Fruit fly (Drosophila melanogaster) whole organism, pupa: ENCODE measurements around the gene CG14089.
A peak's percentile ranks its signal among the peaks of the same experiment; 100 is the strongest.

Source experiments
- CG10348 ChIP-seq: fragments of 200-800 bp; sonication (Bioruptor generic); IDR thresholded peaks from 2 replicates; pipeline ENCODE4 v1.3.6; 2022; ENCODE audit warnings: missing biosample characterization, missing genetic modification characterization
- CG12605 ChIP-seq: fragments of 200-800 bp; sonication (Bioruptor generic); IDR thresholded peaks from 2 replicates; pipeline ENCODE4 v1.3.6; 2022; ENCODE audit warnings: missing biosample characterization, missing genetic modification characterization
- CG13204 ChIP-seq: fragments of 200-800 bp; sonication (Bioruptor generic); optimal IDR thresholded peaks from 2 replicates; lab custom pipeline; 2018; ENCODE audit warnings: missing biosample characterization, mild to moderate bottlenecking, missing genetic modification characterization, moderate library complexity
- CG14655 ChIP-seq: fragments of 200-800 bp; sonication (Bioruptor generic); optimal IDR thresholded peaks from 3 replicates; lab custom pipeline; 2017; ENCODE audit warnings: mild to moderate bottlenecking, missing biosample characterization, missing genetic modification reagents, missing genetic modification characterization
- CG15710 ChIP-seq: fragments of 200-800 bp; sonication (Bioruptor generic); optimal IDR thresholded peaks from 2 replicates; lab custom pipeline; 2018; ENCODE audit warnings: missing biosample characterization, mild to moderate bottlenecking, missing genetic modification characterization, moderate library complexity
- CG17806 ChIP-seq: fragments of 200-800 bp; sonication (Bioruptor generic); optimal IDR thresholded peaks from 2 replicates; lab custom pipeline; 2018; ENCODE audit warnings: missing biosample characterization, mild to moderate bottlenecking, missing genetic modification characterization, moderate library complexity
- CG32121 ChIP-seq: fragments of 200-800 bp; sonication (Bioruptor generic); IDR thresholded peaks from 2 replicates; pipeline ENCODE4 v1.3.6; 2022; ENCODE audit warnings: missing biosample characterization, missing genetic modification characterization
- CG34367 ChIP-seq: fragments of 200-800 bp; sonication (Bioruptor generic); optimal IDR thresholded peaks from 2 replicates; lab custom pipeline; 2018; ENCODE audit warnings: missing biosample characterization, mild to moderate bottlenecking, missing genetic modification characterization
- CG4496 ChIP-seq: fragments of 200-800 bp; sonication (Bioruptor generic); IDR thresholded peaks from 3 replicates; pipeline ENCODE4 v1.3.6; 2022; ENCODE audit warnings: missing biosample characterization, missing genetic modification characterization
- CG8159 ChIP-seq: fragments of 200-800 bp; sonication (Bioruptor generic); optimal IDR thresholded peaks from 3 replicates; lab custom pipeline; 2018; ENCODE audit warnings: missing biosample characterization, mild to moderate bottlenecking, missing genetic modification characterization, moderate library complexity
- CG8301 ChIP-seq: fragments of 200-800 bp; sonication (Bioruptor generic); optimal IDR thresholded peaks from 2 replicates; lab custom pipeline; 2018; ENCODE audit warnings: missing biosample characterization, mild to moderate bottlenecking, missing genetic modification characterization
- CG9948 ChIP-seq: fragments of 200-800 bp; sonication (Bioruptor generic); optimal IDR thresholded peaks from 2 replicates; lab custom pipeline; 2018; ENCODE audit warnings: missing biosample characterization, mild to moderate bottlenecking, missing genetic modification characterization, moderate library complexity
- D1 ChIP-seq: fragments of 200-800 bp; sonication (Bioruptor generic); optimal IDR thresholded peaks from 2 replicates; lab custom pipeline; 2018; ENCODE audit warnings: missing biosample characterization, mild to moderate bottlenecking, missing genetic modification characterization, moderate library complexity
- EcR ChIP-seq: fragments of 200-800 bp; sonication (Bioruptor generic); optimal IDR thresholded peaks from 3 replicates; lab custom pipeline; 2019; ENCODE audit warnings: missing biosample characterization, missing genetic modification characterization, mild to moderate bottlenecking, moderate library complexity, missing genetic modification reagents
- Ets98B ChIP-seq: fragments of 200-800 bp; sonication (Bioruptor generic); IDR thresholded peaks from 2 replicates; pipeline ENCODE4 v1.3.6; 2022; ENCODE audit warnings: missing biosample characterization, missing genetic modification characterization
- Pif1A ChIP-seq: fragments of 200-800 bp; sonication (Bioruptor generic); optimal IDR thresholded peaks from 3 replicates; lab custom pipeline; 2016; ENCODE audit warnings: missing biosample characterization, missing genetic modification characterization
- Pif1B ChIP-seq: fragments of 200-800 bp; sonication (Bioruptor generic); optimal IDR thresholded peaks from 3 replicates; lab custom pipeline; 2016; ENCODE audit warnings: missing biosample characterization, missing genetic modification characterization
- Snoo ChIP-seq: fragments of 200-800 bp; sonication (Bioruptor generic); optimal IDR thresholded peaks from 3 replicates; lab custom pipeline; 2017; ENCODE audit warnings: missing biosample characterization, mild to moderate bottlenecking, missing genetic modification characterization, inconsistent platforms
- fd96Ca ChIP-seq: fragments of 200-800 bp; sonication (Bioruptor generic); IDR thresholded peaks from 3 replicates; pipeline ENCODE4 v1.3.6; 2022; ENCODE audit warnings: missing biosample characterization, missing genetic modification characterization
- gl ChIP-seq: fragments of 200-800 bp; sonication (Bioruptor generic); optimal IDR thresholded peaks from 2 replicates; lab custom pipeline; 2018; ENCODE audit warnings: missing biosample characterization, mild to moderate bottlenecking, missing genetic modification characterization
- rn ChIP-seq: fragments of 200-800 bp; sonication (Bioruptor generic); IDR thresholded peaks from 2 replicates; pipeline ENCODE4 v1.3.6; 2022; ENCODE audit warnings: missing biosample characterization, missing genetic modification characterization

Gene CG14089

DNA sequence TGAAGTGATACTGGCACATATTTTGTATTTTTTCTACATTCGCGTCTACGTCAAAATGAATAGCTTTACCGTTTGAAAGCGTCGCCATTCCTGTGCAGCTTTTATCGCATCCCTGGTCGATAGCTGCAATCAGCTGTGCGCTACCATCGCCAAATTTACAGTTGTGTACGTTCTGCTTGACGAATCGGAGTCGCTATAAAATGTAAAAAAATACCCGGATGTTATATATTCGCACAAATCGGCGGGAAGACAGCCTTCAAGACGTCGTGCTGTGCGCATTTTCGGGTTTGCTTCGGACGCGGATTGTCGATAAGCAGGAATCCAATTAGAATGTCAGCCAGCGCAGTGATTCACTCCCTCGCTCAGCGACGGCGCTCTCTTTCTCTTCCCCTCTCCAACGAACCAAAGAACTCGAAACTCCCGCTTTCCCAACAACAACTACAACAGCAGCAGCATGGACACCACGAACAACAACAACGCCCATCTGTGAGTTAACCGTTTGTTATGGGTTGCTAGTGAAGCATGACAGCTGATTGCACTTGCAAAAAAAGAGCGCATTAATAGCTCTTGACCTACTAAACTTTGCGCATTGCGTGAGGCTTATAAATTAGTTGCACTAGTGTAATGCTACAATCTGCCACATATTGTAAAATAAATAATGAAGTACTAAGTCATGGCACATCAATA lies 14.2 kb upstream of the CG14089 start:
- TF ChIP-seq CG34367 (no peak), CG10348 (GFP tag; lab: Robert Waterston, UW) (no peak), D1 (peak; percentile 36), CG12605 (GFP tag; lab: Robert Waterston, UW) (no peak; the same call in 1 of the 2 replicates), CG15710 (tag; lab: Kevin White, UChicago) (no peak), Ets98B (GFP tag; lab: Robert Waterston, UW) (peak; percentile 33; the same call in 1 of the 2 replicates), CG8301 (peak; percentile 55), Pif1B (GFP tag; lab: Kevin White, UChicago) (peak; percentile 32), CG32121 (GFP tag; lab: Robert Waterston, UW) (peak; percentile 55), CG17806 (no peak)

dm6 chr3L:19294235-19294612 lies 13.6 kb upstream of the CG14089 start, which contains the start of gene fal:
fal (plus strand) TSS chr3L:19294564.
- TF ChIP-seq Pif1B (GFP tag; lab: Kevin White, UChicago) = no peak
- no peak for TF ChIP-seq CG8159 (tag; lab: Kevin White, UChicago)
- TF ChIP-seq, all 21 proteins: peak for 0

- TF ChIP-seq CG12605 (GFP tag; lab: Robert Waterston, UW) = 0 out of 2 replicates have a peak, but pooled peaks have one; percentile 22
- peak; percentile 10; the same call in 1 of the 3 replicates for TF ChIP-seq fd96Ca
- no peak for TF ChIP-seq CG17806
- no peak for TF ChIP-seq CG14655
- TF ChIP-seq CG10348 (GFP tag; lab: Robert Waterston, UW) = no peak
- TF ChIP-seq EcR = peak; percentile 67
These were observed 12.7 kb upstream of the CG14089 start for dm6 chr3L:19293178-19293741.

dm6 chr3L:19292440-19293175 lies 12.0 kb upstream of the CG14089 start, which contains the start of gene Gbs-76A:
Gbs-76A (minus strand) TSS chr3L:19292766.
- peak; percentile 87 for TF ChIP-seq CG17806
- TF ChIP-seq Snoo (tag; lab: Kevin White, UChicago) = peak; percentile 80
- TF ChIP-seq CG34367 = peak; percentile 83
- TF ChIP-seq Ets98B (GFP tag; lab: Robert Waterston, UW) = peak; percentile 81
- peak; percentile 92 for TF ChIP-seq CG8159 (tag; lab: Kevin White, UChicago)
- peak; percentile 71; the same call in 1 of the 2 replicates for TF ChIP-seq CG10348 (GFP tag; lab: Robert Waterston, UW)
- TF ChIP-seq fd96Ca = peak; percentile 65; the same call in 1 of the 3 replicates
- TF ChIP-seq CG13204 (GFP tag; lab: Kevin White, UChicago) = peak; percentile 36
- no peak for TF ChIP-seq EcR
- peak; percentile 91 for TF ChIP-seq CG32121 (GFP tag; lab: Robert Waterston, UW)
- TF ChIP-seq rn = peak; percentile 86
- TF ChIP-seq CG8301 = peak; percentile 81
- TF ChIP-seq Pif1A (GFP tag; lab: Kevin White, UChicago) = peak; percentile 67
- peak; percentile 89 for TF ChIP-seq CG14655
- peak; percentile 64 for TF ChIP-seq Pif1B (GFP tag; lab: Kevin White, UChicago)
- TF ChIP-seq CG4496 (GFP tag; lab: Robert Waterston, UW) = no peak; the same call in 2 of the 3 replicates
- peak; percentile 70 for TF ChIP-seq gl (tag; lab: Kevin White, UChicago)
- peak; percentile 88 for TF ChIP-seq D1
- peak; percentile 86 for TF ChIP-seq CG15710 (tag; lab: Kevin White, UChicago)
- TF ChIP-seq CG9948 (tag; lab: Kevin White, UChicago) = peak; percentile 95
- peak; percentile 79 for TF ChIP-seq CG12605 (GFP tag; lab: Robert Waterston, UW)

DNA sequence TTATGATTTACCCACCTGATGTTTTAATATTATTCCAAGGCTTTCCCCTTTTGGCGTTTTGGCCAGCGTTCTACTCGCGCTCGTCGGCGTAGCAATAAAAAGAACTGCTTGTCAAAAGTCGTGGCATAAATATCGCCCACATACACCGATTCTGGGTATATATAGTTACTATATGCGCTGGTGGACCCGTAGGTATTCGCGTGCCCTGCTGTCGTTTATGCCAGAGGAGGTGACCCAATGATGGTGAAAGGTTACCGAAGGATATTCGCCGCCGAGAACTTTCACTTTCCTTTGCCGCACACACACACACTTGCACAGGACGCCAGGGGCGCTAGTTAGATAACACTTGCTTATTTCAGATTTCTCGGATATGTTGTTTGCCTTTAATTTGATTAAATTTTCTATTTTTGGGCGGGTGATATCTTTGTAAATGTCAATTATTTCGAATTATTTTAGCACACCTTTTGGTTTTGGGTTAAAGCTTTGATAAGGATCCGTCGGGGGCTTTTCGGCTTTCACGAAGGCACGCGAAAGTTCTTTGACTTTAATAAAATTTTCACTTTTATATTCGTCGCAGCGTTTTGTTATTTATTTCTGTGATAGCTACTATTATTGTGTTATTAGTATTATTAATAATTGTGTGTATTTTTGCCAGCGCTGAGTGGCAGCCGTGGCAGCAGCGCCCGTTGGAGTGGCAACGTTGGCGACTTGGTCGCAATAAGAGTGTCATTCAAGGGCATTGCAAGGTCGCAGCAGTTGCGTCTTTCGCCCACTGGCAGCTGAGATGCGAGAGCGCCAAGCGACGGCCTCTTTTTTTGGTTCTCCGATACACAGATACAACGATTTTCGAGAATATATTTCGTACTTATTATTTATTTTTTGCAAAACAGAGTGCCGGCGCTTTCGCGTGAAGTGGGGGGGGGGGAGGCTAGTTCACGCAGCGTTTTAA lies 11.1 kb upstream of the CG14089 start:
- TF ChIP-seq rn (no peak), Pif1B (GFP tag; lab: Kevin White, UChicago) (no peak), Ets98B (GFP tag; lab: Robert Waterston, UW) (no peak), fd96Ca (no peak), CG12605 (GFP tag; lab: Robert Waterston, UW) (no peak), CG4496 (GFP tag; lab: Robert Waterston, UW) (no peak), CG10348 (GFP tag; lab: Robert Waterston, UW) (no peak), CG32121 (GFP tag; lab: Robert Waterston, UW) (no peak), CG9948 (tag; lab: Kevin White, UChicago) (no peak), gl (tag; lab: Kevin White, UChicago) (no peak)
- TF ChIP-seq, all 21 proteins: peak for 0
